Fruit fly (Drosophila melanogaster) whole organism, embryonic: Measurements from ENCODE around the gene CG43355.

Source experiments
- Awh ChIP-seq: fragments of 200-800 bp; sonication (Bioruptor generic); IDR thresholded peaks from 2 replicates; pipeline ENCODE4, ENCODE4 v1.3.6; 2022; ENCODE audit warnings: missing biosample characterization, missing genetic modification characterization
- Bgb ChIP-seq: fragments of 200-800 bp; sonication (Bioruptor generic); IDR thresholded peaks from 2 replicates; pipeline ENCODE4 v1.3.6; 2022; ENCODE audit warnings: missing biosample characterization, missing genetic modification characterization; ENCODE audit not compliant: partially characterized antibody
- C15 ChIP-seq: fragments of 200-800 bp; sonication (Bioruptor generic); IDR thresholded peaks from 3 replicates; pipeline ENCODE4 v1.3.6; 2022; ENCODE audit warnings: missing biosample characterization, missing genetic modification characterization
- CG10366 ChIP-seq: fragments of 200-800 bp; sonication (Bioruptor generic); IDR thresholded peaks from 2 replicates; pipeline ENCODE4 v1.3.6; 2022; ENCODE audit warnings: missing biosample characterization, missing genetic modification characterization
- CG10979 ChIP-seq: fragments of 200-800 bp; sonication (Bioruptor generic); optimal IDR thresholded peaks from 2 replicates; lab custom pipeline; 2018; ENCODE audit warnings: missing biosample characterization, mild to moderate bottlenecking, missing genetic modification characterization, moderate library complexity
- CG12219 ChIP-seq: fragments of 200-800 bp; sonication (Bioruptor generic); optimal IDR thresholded peaks from 3 replicates; lab custom pipeline; 2018; ENCODE audit warnings: missing biosample characterization, mild to moderate bottlenecking, missing genetic modification characterization
- CG12769 ChIP-seq: fragments of 200-800 bp; sonication (Bioruptor generic); optimal IDR thresholded peaks from 2 replicates; lab custom pipeline; 2019; ENCODE audit warnings: missing biosample characterization, mild to moderate bottlenecking, missing genetic modification characterization, moderate library complexity
- CG16813 ChIP-seq: fragments of 200-800 bp; sonication (Bioruptor generic); IDR thresholded peaks from 3 replicates; pipeline ENCODE4 v1.3.6; 2022; ENCODE audit warnings: missing biosample characterization, missing genetic modification characterization; ENCODE audit not compliant: partially characterized antibody
- CG17385 ChIP-seq: fragments of 200-800 bp; sonication (Bioruptor generic); optimal IDR thresholded peaks from 3 replicates; lab custom pipeline; 2018; ENCODE audit warnings: missing biosample characterization, mild to moderate bottlenecking, missing genetic modification characterization
- CG17568 ChIP-seq: fragments of 200-800 bp; sonication (Bioruptor generic); optimal IDR thresholded peaks from 2 replicates; lab custom pipeline; 2018; ENCODE audit warnings: missing biosample characterization, mild to moderate bottlenecking, missing genetic modification characterization, moderate library complexity
- CG18262 ChIP-seq: fragments of 200-800 bp; optimal IDR thresholded peaks from 3 replicates; lab custom pipeline; 2019; ENCODE audit warnings: missing biosample characterization, mild to moderate bottlenecking, missing genetic modification characterization, moderate library complexity
- CG7963 ChIP-seq: fragments of 200-800 bp; sonication (Bioruptor generic); IDR thresholded peaks from 3 replicates; pipeline ENCODE4 v1.3.6; 2022; ENCODE audit warnings: missing biosample characterization, missing genetic modification characterization; ENCODE audit not compliant: partially characterized antibody
- Camta ChIP-seq: fragments of 200-800 bp; sonication (Bioruptor generic); optimal IDR thresholded peaks from 2 replicates; lab custom pipeline; 2016; ENCODE audit warnings: missing biosample characterization, missing genetic modification characterization
- CoRest ChIP-seq: fragments of 200-800 bp; sonication (Bioruptor generic); optimal IDR thresholded peaks from 3 replicates; lab custom pipeline; 2018; ENCODE audit warnings: missing biosample characterization, mild to moderate bottlenecking, missing genetic modification characterization, moderate library complexity
- Dad ChIP-seq: fragments of 200-800 bp; sonication (Bioruptor generic); optimal IDR thresholded peaks from 3 replicates; lab custom pipeline; 2016; ENCODE audit warnings: missing biosample characterization, missing genetic modification characterization
- Dek ChIP-seq: fragments of 200-800 bp; sonication (Bioruptor generic); optimal IDR thresholded peaks from 3 replicates; lab custom pipeline; 2019; ENCODE audit warnings: missing biosample characterization, mild to moderate bottlenecking, missing genetic modification characterization, moderate library complexity
- Doc2 ChIP-seq: fragments of 200-800 bp; sonication (Bioruptor generic); IDR thresholded peaks from 2 replicates; pipeline ENCODE4 v1.3.6; 2022; ENCODE audit warnings: missing biosample characterization, missing genetic modification characterization
- Fer2 ChIP-seq: fragments of 200-800 bp; sonication (Bioruptor generic); optimal IDR thresholded peaks from 2 replicates; lab custom pipeline; 2018; ENCODE audit warnings: missing biosample characterization, mild to moderate bottlenecking, missing genetic modification characterization, moderate library complexity
- GATAe ChIP-seq: fragments of 200-800 bp; sonication (Bioruptor generic); conservative IDR thresholded peaks from 2 replicates; pipeline ENCODE4 v1.3.6; 2022; ENCODE audit warnings: missing biosample characterization, missing genetic modification characterization
- H2.0 ChIP-seq: fragments of 200-800 bp; sonication (Bioruptor generic); IDR thresholded peaks from 2 replicates; pipeline ENCODE4 v1.3.6; 2022; ENCODE audit warnings: missing biosample characterization, missing genetic modification characterization
- HmgD ChIP-seq: fragments of 200-800 bp; sonication (Bioruptor generic); optimal IDR thresholded peaks from 3 replicates; lab custom pipeline; 2016; ENCODE audit warnings: missing biosample characterization, missing genetic modification characterization
- Hr78 ChIP-seq, 2 experiments: fragments of 200-800 bp in 1 of 2; fragments of >200 bp in 1 of 2; sonication (Bioruptor generic) in 1 of 2; optimal IDR thresholded peaks; 2 replicates each; lab custom pipeline; 2017 to 2019; ENCODE audit warnings: missing biosample characterization in 2 of 2, missing genetic modification characterization in 2 of 2, mild to moderate bottlenecking in 1 of 2, moderate library complexity in 1 of 2
- Hsf ChIP-seq: fragments of 200-800 bp; sonication (Bioruptor generic); optimal IDR thresholded peaks from 3 replicates; lab custom pipeline; 2016; ENCODE audit warnings: missing biosample characterization, missing genetic modification characterization
- MBD-R2 ChIP-seq: fragments of 200-800 bp; sonication (Bioruptor generic); IDR thresholded peaks from 2 replicates; pipeline ENCODE4 v1.3.6; 2022; ENCODE audit warnings: missing biosample characterization, missing genetic modification characterization
- MESR4 ChIP-seq: fragments of 200-800 bp; sonication (Bioruptor generic); optimal IDR thresholded peaks from 2 replicates; lab custom pipeline; 2018; ENCODE audit warnings: missing biosample characterization, mild to moderate bottlenecking, missing genetic modification characterization, moderate library complexity
- Med ChIP-seq: fragments of 200-800 bp; sonication (Bioruptor generic); peaks from one replicate; lab custom pipeline; 2016; ENCODE audit warnings: missing biosample characterization, missing genetic modification characterization, mild to moderate bottlenecking, inconsistent platforms, moderate library complexity
- Mes4 ChIP-seq: fragments of 200-800 bp; sonication (Bioruptor generic); optimal IDR thresholded peaks from 2 replicates; lab custom pipeline; 2016; ENCODE audit warnings: missing biosample characterization, missing genetic modification characterization
- NK7.1 ChIP-seq: fragments of 200-800 bp; sonication (Bioruptor generic); optimal IDR thresholded peaks from 3 replicates; lab custom pipeline; 2016; ENCODE audit warnings: missing biosample characterization, missing genetic modification characterization
- Sox100B ChIP-seq: fragments of 200-800 bp; sonication (Bioruptor generic); optimal IDR thresholded peaks from 3 replicates; lab custom pipeline; 2018; ENCODE audit warnings: missing biosample characterization, mild to moderate bottlenecking, missing genetic modification characterization
- Ssrp ChIP-seq: fragments of 200-800 bp; sonication (Bioruptor generic); optimal IDR thresholded peaks from 2 replicates; lab custom pipeline; 2018; ENCODE audit warnings: missing biosample characterization, mild to moderate bottlenecking, missing genetic modification characterization, moderate library complexity
- Vsx1 ChIP-seq: fragments of 200-800 bp; sonication (Bioruptor generic); optimal IDR thresholded peaks from 2 replicates; lab custom pipeline; 2017; ENCODE audit warnings: missing biosample characterization, mild to moderate bottlenecking, missing genetic modification characterization, missing genetic modification reagents
- az2 ChIP-seq: fragments of 200-800 bp; sonication (Bioruptor generic); optimal IDR thresholded peaks from 3 replicates; lab custom pipeline; 2016; ENCODE audit warnings: missing biosample characterization, missing genetic modification characterization
- bbx ChIP-seq: fragments of 200-800 bp; sonication (Bioruptor generic); IDR thresholded peaks from 2 replicates; pipeline ENCODE4 v1.3.6; 2022; ENCODE audit warnings: missing biosample characterization, missing genetic modification characterization; ENCODE audit not compliant: partially characterized antibody
- bsh ChIP-seq, 2 experiments: fragments of 200-800 bp; sonication (Bioruptor generic); optimal IDR thresholded peaks; 2 replicates each; lab custom pipeline; 2017 to 2018; ENCODE audit warnings: mild to moderate bottlenecking in 2 of 2, missing biosample characterization in 2 of 2, missing genetic modification characterization in 2 of 2, moderate library complexity in 1 of 2
- ci ChIP-seq: fragments of 200-800 bp; sonication (Bioruptor generic); IDR thresholded peaks from 3 replicates; pipeline ENCODE4 v1.3.6; 2022; ENCODE audit warnings: missing biosample characterization, missing genetic modification characterization
- dmrt99B ChIP-seq: fragments of 200-800 bp; sonication (Bioruptor generic); optimal IDR thresholded peaks from 2 replicates; lab custom pipeline; 2018; ENCODE audit warnings: missing biosample characterization, mild to moderate bottlenecking, missing genetic modification characterization, moderate library complexity
- gce ChIP-seq: fragments of 200-800 bp; sonication (Bioruptor generic); IDR thresholded peaks from 3 replicates; pipeline ENCODE4 v1.3.6; 2022; ENCODE audit warnings: missing biosample characterization, missing genetic modification characterization
- gcm ChIP-seq: fragments of 200-800 bp; sonication (Bioruptor generic); optimal IDR thresholded peaks from 2 replicates; lab custom pipeline; 2019; ENCODE audit warnings: missing biosample characterization, mild to moderate bottlenecking, missing genetic modification characterization, moderate library complexity
- gro ChIP-seq: fragments of 200-800 bp; sonication (Bioruptor generic); optimal IDR thresholded peaks from 2 replicates; lab custom pipeline; 2016; ENCODE audit warnings: missing biosample characterization, missing genetic modification characterization
- gsb-n ChIP-seq: fragments of 200-800 bp; sonication (Bioruptor generic); optimal IDR thresholded peaks from 3 replicates; lab custom pipeline; 2018; ENCODE audit warnings: missing biosample characterization, mild to moderate bottlenecking, missing genetic modification characterization
- gt ChIP-seq: fragments of 200-800 bp; sonication (Bioruptor generic); IDR thresholded peaks from 2 replicates; pipeline ENCODE4 v1.3.6; 2022; ENCODE audit warnings: missing biosample characterization, missing genetic modification characterization
- onecut ChIP-seq: fragments of 200-800 bp; sonication (Bioruptor generic); IDR thresholded peaks from 2 replicates; pipeline ENCODE4 v1.3.6; 2022; ENCODE audit warnings: missing biosample characterization, missing genetic modification characterization
- pb ChIP-seq: fragments of 200-800 bp; sonication (Bioruptor generic); optimal IDR thresholded peaks from 3 replicates; lab custom pipeline; 2016; ENCODE audit warnings: missing biosample characterization, missing genetic modification characterization
- phol ChIP-seq: fragments of 200-800 bp; sonication (Bioruptor generic); optimal IDR thresholded peaks from 3 replicates; lab custom pipeline; 2018; ENCODE audit warnings: missing biosample characterization, mild to moderate bottlenecking, missing genetic modification characterization, moderate library complexity
- schlank ChIP-seq: fragments of 200-800 bp; sonication (Bioruptor generic); optimal IDR thresholded peaks from 2 replicates; lab custom pipeline; 2018; ENCODE audit warnings: missing biosample characterization, mild to moderate bottlenecking, missing genetic modification characterization
- sisA ChIP-seq: fragments of 200-800 bp; sonication (Bioruptor generic); IDR thresholded peaks from 2 replicates; pipeline ENCODE4 v1.3.6; 2022; ENCODE audit warnings: missing biosample characterization, missing genetic modification characterization
- tgo ChIP-seq: fragments of 200-800 bp; sonication (Bioruptor generic); IDR thresholded peaks from 3 replicates; pipeline ENCODE4 v1.3.6; 2022; ENCODE audit warnings: missing biosample characterization, missing genetic modification characterization
- tio ChIP-seq: fragments of 200-800 bp; sonication (Bioruptor generic); optimal IDR thresholded peaks from 2 replicates; lab custom pipeline; 2017; ENCODE audit warnings: missing biosample characterization, missing genetic modification characterization, inconsistent platforms
- vnd ChIP-seq: fragments of 200-800 bp; sonication (Bioruptor generic); IDR thresholded peaks from 3 replicates; pipeline ENCODE4 v1.3.6; 2022; ENCODE audit warnings: missing biosample characterization, missing genetic modification characterization; ENCODE audit not compliant: partially characterized antibody
- vvl ChIP-seq: fragments of 200-800 bp; sonication (Bioruptor generic); IDR thresholded peaks from 2 replicates; pipeline ENCODE4 v1.3.6; 2022; ENCODE audit warnings: missing biosample characterization, missing genetic modification characterization

CG43355 gene

DNA sequence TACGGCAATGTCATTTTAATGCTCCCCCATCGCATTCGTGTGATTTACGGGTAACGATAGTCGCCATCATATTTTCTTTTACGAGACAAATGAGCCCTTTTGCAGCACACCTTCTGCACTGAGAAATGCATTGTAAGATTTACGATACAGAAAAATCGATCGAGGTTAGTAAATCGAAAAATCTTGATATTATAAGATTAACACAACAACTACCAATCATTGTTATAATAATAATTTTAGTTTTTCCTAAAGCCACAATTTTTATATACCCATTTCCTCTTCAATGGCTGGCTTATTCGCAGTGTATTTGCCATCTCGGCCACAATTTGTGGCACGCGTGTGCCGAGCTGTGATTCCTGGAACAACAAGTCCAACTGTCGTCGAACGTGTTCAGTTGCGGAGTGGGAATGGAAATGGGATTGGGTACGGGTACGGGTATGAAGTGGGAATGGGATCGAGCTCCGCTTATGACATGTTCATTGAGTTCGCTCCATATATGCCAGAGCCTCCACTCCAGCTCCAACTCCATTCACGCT lies 12.5 kb upstream of the CG43355 start (continued):
- TF ChIP-seq CG17568 (GFP tag; lab: Kevin White, UChicago), result no peak
- no peak for TF ChIP-seq Ssrp (tag; lab: Kevin White, UChicago)
- TF ChIP-seq schlank (tag; lab: Kevin White, UChicago), result no peak
- TF ChIP-seq phol (tag; lab: Kevin White, UChicago), result peak; percentile 51
- no peak for TF ChIP-seq CG10366 (GFP tag; lab: Robert Waterston, UW)
- TF ChIP-seq Sox100B (GFP tag; lab: Kevin White, UChicago), result no peak
- TF ChIP-seq Awh, result no peak
- TF ChIP-seq gro (GFP tag; lab: Kevin White, UChicago), result no peak
- TF ChIP-seq Med, result peak; percentile 4
- TF ChIP-seq CG12769 (tag; lab: Kevin White, UChicago), result no peak
- TF ChIP-seq onecut (GFP tag; lab: Robert Waterston, UW), result 0 out of 2 replicates have a peak, but pooled peaks have one; percentile 7
- no peak for TF ChIP-seq Dek (tag; lab: Kevin White, UChicago)
- TF ChIP-seq bsh (GFP tag; optimal IDR thresholded peaks at IDR 0.05; lab: Kevin White, UChicago), result peak in 1 of 2 experiments; percentile 51
- no peak for TF ChIP-seq GATAe (GFP tag; lab: Robert Waterston, UW)
- TF ChIP-seq C15, result no peak
- TF ChIP-seq CG16813 (GFP tag; lab: Robert Waterston, UW), result no peak
- TF ChIP-seq HmgD (GFP tag; lab: Kevin White, UChicago), result no peak
- TF ChIP-seq dmrt99B (tag; lab: Kevin White, UChicago), result peak; percentile 19
- TF ChIP-seq Doc2, result no peak
- TF ChIP-seq CG17385 (GFP tag; lab: Kevin White, UChicago), result no peak
- no peak for TF ChIP-seq gcm
- TF ChIP-seq Hsf, result no peak
- TF ChIP-seq Vsx1, result no peak
- no peak for TF ChIP-seq Fer2 (tag; lab: Kevin White, UChicago)
- TF ChIP-seq sisA (GFP tag; lab: Robert Waterston, UW), result no peak
- no peak for TF ChIP-seq gce (GFP tag; lab: Robert Waterston, UW)
- no peak for TF ChIP-seq tio (GFP tag; lab: Kevin White, UChicago)
- TF ChIP-seq MBD-R2 (GFP tag; lab: Robert Waterston, UW), result no peak
- no peak for TF ChIP-seq Camta (GFP tag; lab: Kevin White, UChicago)
- no peak for TF ChIP-seq Dad (GFP tag; lab: Kevin White, UChicago)
- TF ChIP-seq Mes4 (GFP tag; lab: Kevin White, UChicago), result no peak
- no peak for TF ChIP-seq MESR4 (GFP tag; lab: Kevin White, UChicago)
- peak; percentile 53 for TF ChIP-seq CG10979
- TF ChIP-seq CoRest (tag; lab: Kevin White, UChicago), result peak; percentile 9
- TF ChIP-seq Bgb (GFP tag; lab: Robert Waterston, UW), result no peak
- no peak for TF ChIP-seq CG12219 (GFP tag; lab: Kevin White, UChicago)
- no peak for TF ChIP-seq Hr78 (GFP tag; optimal IDR thresholded peaks at IDR 0.05; lab: Kevin White, UChicago)
- no peak for TF ChIP-seq vvl (GFP tag; lab: Robert Waterston, UW)
- peak; percentile 53 for TF ChIP-seq CG18262 (tag; lab: Kevin White, UChicago)
- no peak for TF ChIP-seq H2.0 (GFP tag; lab: Robert Waterston, UW)
- TF ChIP-seq bbx (GFP tag; lab: Robert Waterston, UW), result no peak
- no peak for TF ChIP-seq tgo (GFP tag; lab: Robert Waterston, UW)
- no peak for TF ChIP-seq az2 (GFP tag; lab: Kevin White, UChicago)
- TF ChIP-seq CG7963, result no peak
- no peak for TF ChIP-seq vnd (GFP tag; lab: Robert Waterston, UW)
- TF ChIP-seq gt (GFP tag; lab: Robert Waterston, UW), result no peak
- TF ChIP-seq gsb-n (tag; lab: Kevin White, UChicago), result peak; percentile 12
- TF ChIP-seq pb (GFP tag; lab: Kevin White, UChicago), result no peak
- TF ChIP-seq NK7.1 (GFP tag; lab: Kevin White, UChicago), result no peak
- TF ChIP-seq ci, result 0 out of 3 replicates have a peak, but pooled peaks have one; percentile 22
